Worm (Caenorhabditis elegans) whole organism, mixed stage, embryonic: ENCODE results near the gene str-178.
A peak's percentile ranks its signal among the peaks of the same experiment; 100 is the strongest.

Experiments used
- M03D4.4 ChIP-seq: sonication (generic microtip); optimal IDR thresholded peaks from 2 replicates; lab custom pipeline; 2017; ENCODE audit warnings: mild to moderate bottlenecking, missing genetic modification characterization, missing compliant biosample characterization
- bed-3 ChIP-seq: fragments of 200-800 bp; sonication (Bioruptor generic); optimal IDR thresholded peaks from 3 replicates; lab custom pipeline; 2018; ENCODE audit warnings: mild to moderate bottlenecking, missing genetic modification characterization, moderate library complexity, missing compliant biosample characterization
- blmp-1 ChIP-seq: fragments of 150-350 bp; optimal IDR thresholded peaks from 2 replicates; lab custom pipeline; 2014; ENCODE audit warnings: missing biosample characterization, missing genetic modification characterization
- ceh-39 ChIP-seq: fragments of 150-350 bp; optimal IDR thresholded peaks from 2 replicates; lab custom pipeline; 2014; ENCODE audit warnings: missing biosample characterization, missing genetic modification characterization
- ceh-43 ChIP-seq: fragments of 200-800 bp; sonication (Bioruptor generic); optimal IDR thresholded peaks from 2 replicates; lab custom pipeline; 2018; ENCODE audit warnings: mild to moderate bottlenecking, missing genetic modification characterization, moderate library complexity, missing compliant biosample characterization
- ceh-83 ChIP-seq: fragments of 200-800 bp; sonication (Bioruptor generic); optimal IDR thresholded peaks from 2 replicates; lab custom pipeline; 2018; ENCODE audit warnings: mild to moderate bottlenecking, missing genetic modification characterization, missing compliant biosample characterization
- ces-1 ChIP-seq: fragments of 150-350 bp; optimal IDR thresholded peaks from 2 replicates; lab custom pipeline; 2014; ENCODE audit warnings: missing biosample characterization, missing genetic modification reagents, missing genetic modification characterization
- cnd-1 ChIP-seq: fragments of 200-800 bp; sonication (Bioruptor generic); optimal IDR thresholded peaks from 2 replicates; lab custom pipeline; 2018; ENCODE audit warnings: mild to moderate bottlenecking, missing genetic modification characterization, missing compliant biosample characterization
- elt-1 ChIP-seq: sonication (generic microtip); optimal IDR thresholded peaks from 2 replicates; lab custom pipeline; 2017; ENCODE audit warnings: missing genetic modification characterization, mild to moderate bottlenecking, missing compliant biosample characterization, antibody characterized with exemption, moderate library complexity, borderline replicate concordance; ENCODE audit not compliant: insufficient read depth
- flh-1 ChIP-seq: fragments of 200-800 bp; sonication (Bioruptor generic); optimal IDR thresholded peaks from 2 replicates; lab custom pipeline; 2018; ENCODE audit warnings: mild to moderate bottlenecking, missing genetic modification characterization, moderate library complexity, missing compliant biosample characterization
- ham-2 ChIP-seq: fragments of 200-800 bp; sonication (Bioruptor generic); optimal IDR thresholded peaks from 2 replicates; lab custom pipeline; 2018; ENCODE audit warnings: mild to moderate bottlenecking, missing genetic modification characterization, missing compliant biosample characterization
- hlh-1 ChIP-seq: fragments of 150-350 bp; optimal IDR thresholded peaks from 2 replicates; lab custom pipeline; 2014; ENCODE audit warnings: missing biosample characterization, missing genetic modification reagents, missing genetic modification characterization
- lin-13 ChIP-seq: fragments of 150-350 bp; optimal IDR thresholded peaks from 2 replicates; lab custom pipeline; 2014; ENCODE audit warnings: missing biosample characterization, missing genetic modification characterization
- lsy-2 ChIP-seq: fragments of 150-350 bp; optimal IDR thresholded peaks from 2 replicates; lab custom pipeline; 2014; ENCODE audit warnings: missing biosample characterization, missing genetic modification characterization
- mab-5 ChIP-seq: fragments of 150-350 bp; optimal IDR thresholded peaks from 2 replicates; lab custom pipeline; 2014; ENCODE audit warnings: missing biosample characterization, missing genetic modification characterization
- mep-1 ChIP-seq: fragments of 150-350 bp; optimal IDR thresholded peaks from 2 replicates; lab custom pipeline; 2017; ENCODE audit warnings: missing biosample characterization, missing genetic modification reagents, missing genetic modification characterization, inconsistent platforms
- mls-2 ChIP-seq: sonication (generic microtip); optimal IDR thresholded peaks from 2 replicates; lab custom pipeline; 2016; ENCODE audit warnings: mild to moderate bottlenecking, missing genetic modification characterization, moderate library complexity, missing compliant biosample characterization
- nhr-12 ChIP-seq: fragments of 150-350 bp; optimal IDR thresholded peaks from 2 replicates; lab custom pipeline; 2014; ENCODE audit warnings: missing biosample characterization, missing genetic modification characterization
- nhr-2 ChIP-seq: fragments of 150-350 bp; optimal IDR thresholded peaks from 2 replicates; lab custom pipeline; 2014; ENCODE audit warnings: missing biosample characterization, missing genetic modification characterization
- nhr-237 ChIP-seq: fragments of 150-350 bp; optimal IDR thresholded peaks from 2 replicates; lab custom pipeline; 2014; ENCODE audit warnings: missing biosample characterization, missing genetic modification characterization
- nhr-28 ChIP-seq: fragments of 150-350 bp; optimal IDR thresholded peaks from 2 replicates; lab custom pipeline; 2014; ENCODE audit warnings: missing biosample characterization, missing genetic modification characterization
- nhr-76 ChIP-seq: sonication (generic microtip); optimal IDR thresholded peaks from 2 replicates; lab custom pipeline; 2017; ENCODE audit warnings: missing biosample characterization, missing genetic modification characterization
- pha-4 ChIP-seq: fragments of 150-350 bp; optimal IDR thresholded peaks from 2 replicates; lab custom pipeline; 2018; ENCODE audit warnings: missing biosample characterization, missing genetic modification reagents, missing genetic modification characterization
- sem-2 ChIP-seq: fragments of 200-800 bp; sonication (Bioruptor generic); optimal IDR thresholded peaks from 2 replicates; lab custom pipeline; 2018; ENCODE audit warnings: mild to moderate bottlenecking, missing genetic modification characterization, missing compliant biosample characterization
- snpc-4 ChIP-seq: fragments of 150-350 bp; optimal IDR thresholded peaks from 2 replicates; lab custom pipeline; 2014; ENCODE audit warnings: missing biosample characterization, missing genetic modification characterization
- sptf-1 ChIP-seq: sonication (generic microtip); optimal IDR thresholded peaks from 2 replicates; lab custom pipeline; 2017; ENCODE audit warnings: mild to moderate bottlenecking, missing genetic modification characterization, moderate library complexity, missing compliant biosample characterization
- tbx-8 ChIP-seq: fragments of 200-800 bp; sonication (Bioruptor generic); optimal IDR thresholded peaks from 2 replicates; lab custom pipeline; 2018; ENCODE audit warnings: mild to moderate bottlenecking, missing genetic modification characterization, moderate library complexity, missing compliant biosample characterization
- unc-120 ChIP-seq: sonication (generic microtip); optimal IDR thresholded peaks from 2 replicates; lab custom pipeline; 2017; ENCODE audit warnings: missing genetic modification characterization, missing compliant biosample characterization; ENCODE audit not compliant: poor library complexity, severe bottlenecking
- unc-62 ChIP-seq: fragments of 150-350 bp; optimal IDR thresholded peaks from 2 replicates; lab custom pipeline; 2014; ENCODE audit warnings: missing biosample characterization, missing genetic modification reagents, missing genetic modification characterization
- zip-8 ChIP-seq: fragments of 150-350 bp; optimal IDR thresholded peaks from 2 replicates; lab custom pipeline; 2014; ENCODE audit warnings: missing biosample characterization, missing genetic modification characterization

str-178 gene

DNA sequence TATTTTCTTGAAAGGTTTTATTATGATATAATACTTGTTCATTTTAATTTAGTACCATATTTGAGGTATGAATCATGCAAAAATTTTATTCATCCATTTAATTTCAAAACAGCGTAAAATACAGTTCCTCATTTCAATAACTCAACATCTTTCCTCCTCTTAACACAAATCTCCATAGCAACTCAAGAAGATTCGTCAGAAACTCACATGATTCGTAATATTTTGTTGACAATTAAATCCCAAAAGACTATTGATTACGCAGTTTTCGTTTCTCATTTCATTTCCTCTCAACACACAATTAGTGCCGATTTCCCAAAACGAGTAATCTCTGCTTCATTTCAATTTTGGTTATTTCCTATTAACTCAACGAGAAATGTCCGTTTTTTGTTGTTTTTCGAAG is 8.0 kb downstream of the str-178 start, which contains the start of gene R11D1.2:
R11D1.2 (plus strand) TSS at position 301 of the 400 bp plus-strand sequence.
- TF ChIP-seq M03D4.4 (tag; lab: Kevin White, UChicago), result no peak
- no peak for TF ChIP-seq sem-2 (GFP tag; lab: Kevin White, UChicago)
- no peak for TF ChIP-seq nhr-76 (tag; lab: Kevin White, UChicago)
- no peak for TF ChIP-seq lsy-2 (tag; lab: Kevin White, UChicago)
- no peak for TF ChIP-seq bed-3 (GFP tag; lab: Kevin White, UChicago)
- no peak for TF ChIP-seq ham-2
- no peak for TF ChIP-seq ceh-39 (tag; lab: Kevin White, UChicago)
- TF ChIP-seq lin-13 (tag; lab: Kevin White, UChicago), result no peak
- no peak for TF ChIP-seq pha-4 (tag; lab: Kevin White, UChicago)
- no peak for TF ChIP-seq snpc-4 (tag; lab: Kevin White, UChicago)
- TF ChIP-seq ceh-83 (GFP tag; lab: Kevin White, UChicago), result no peak
- no peak for TF ChIP-seq hlh-1
- no peak for TF ChIP-seq mls-2 (tag; lab: Kevin White, UChicago)
- no peak for TF ChIP-seq zip-8 (tag; lab: Kevin White, UChicago)
- no peak for TF ChIP-seq nhr-2 (tag; lab: Kevin White, UChicago)
- no peak for TF ChIP-seq sptf-1 (tag; lab: Kevin White, UChicago)
- no peak for TF ChIP-seq elt-1 (tag; lab: Kevin White, UChicago)
- TF ChIP-seq, all 35 proteins: peak for 0

DNA sequence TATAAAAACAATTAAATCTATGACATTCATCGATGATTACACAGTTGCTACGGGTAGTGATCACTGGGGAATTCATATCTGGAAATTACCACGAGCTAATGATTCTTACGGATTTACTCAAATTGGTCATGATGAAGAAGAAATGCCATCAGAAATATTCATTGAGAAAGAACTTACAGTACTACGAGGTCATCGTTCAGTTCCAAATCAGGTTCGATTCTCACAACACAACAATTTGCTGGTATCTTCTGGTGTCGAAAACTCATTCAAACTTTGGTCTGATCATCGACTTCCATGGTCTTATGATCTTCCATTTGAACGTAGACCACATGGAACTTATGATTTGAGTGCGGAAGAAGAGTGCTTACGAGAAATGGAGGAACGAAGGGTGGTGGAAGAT is 9.8 kb downstream of the str-178 start:
- TF ChIP-seq nhr-2 (tag; lab: Kevin White, UChicago) (no peak), pha-4 (tag; lab: Kevin White, UChicago) (no peak), snpc-4 (tag; lab: Kevin White, UChicago) (no peak), hlh-1 (no peak), ceh-43 (GFP tag; lab: Kevin White, UChicago) (no peak), lsy-2 (tag; lab: Kevin White, UChicago) (no peak), tbx-8 (GFP tag; lab: Kevin White, UChicago) (no peak), nhr-237 (no peak), nhr-28 (tag; lab: Kevin White, UChicago) (no peak), bed-3 (GFP tag; lab: Kevin White, UChicago) (no peak), mls-2 (tag; lab: Kevin White, UChicago) (no peak), nhr-76 (tag; lab: Kevin White, UChicago) (no peak), flh-1 (GFP tag; lab: Kevin White, UChicago) (no peak), unc-62 (GFP tag; lab: Kevin White, UChicago) (no peak), ham-2 (no peak), ceh-39 (tag; lab: Kevin White, UChicago) (no peak)

DNA sequence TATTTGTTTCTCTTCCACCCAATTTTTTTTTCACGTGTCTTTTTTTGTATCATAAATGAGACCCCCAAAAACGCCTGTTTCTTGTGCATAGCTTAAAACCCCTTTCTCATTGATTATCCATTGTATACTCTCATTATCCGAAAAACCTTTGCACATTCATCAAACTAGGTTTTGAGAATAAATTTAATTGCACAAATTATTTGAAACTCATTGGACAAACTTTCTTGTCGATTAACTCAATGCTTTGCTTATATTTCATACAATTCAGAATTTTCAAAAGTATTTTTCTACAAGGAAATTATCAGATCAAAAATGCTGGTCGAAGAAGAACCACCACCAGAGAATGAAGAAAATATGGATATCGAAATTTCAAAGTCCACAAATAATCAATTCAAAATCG is 12.3 kb downstream of the str-178 start, which contains the start of gene R11D1.1:
R11D1.1 (plus strand) TSS at position 301 of the 400 bp plus-strand sequence.
- TF ChIP-seq cnd-1 (tag; lab: Kevin White, UChicago), result no peak
- no peak for TF ChIP-seq zip-8 (tag; lab: Kevin White, UChicago)
- no peak for TF ChIP-seq pha-4 (tag; lab: Kevin White, UChicago)
- TF ChIP-seq elt-1 (tag; lab: Kevin White, UChicago), result no peak
- no peak for TF ChIP-seq mep-1 (tag; lab: Kevin White, UChicago)
- no peak for TF ChIP-seq ceh-43 (GFP tag; lab: Kevin White, UChicago)
- TF ChIP-seq unc-120 (tag; lab: Kevin White, UChicago), result no peak
- no peak for TF ChIP-seq blmp-1 (tag; lab: Kevin White, UChicago)
- no peak for TF ChIP-seq nhr-237
- no peak for TF ChIP-seq mab-5 (tag; lab: Kevin White, UChicago)
- no peak for TF ChIP-seq ces-1 (GFP tag; lab: Kevin White, UChicago)
- no peak for TF ChIP-seq tbx-8 (GFP tag; lab: Kevin White, UChicago)
- no peak for TF ChIP-seq nhr-2 (tag; lab: Kevin White, UChicago)
- no peak for TF ChIP-seq hlh-1
- no peak for TF ChIP-seq ceh-39 (tag; lab: Kevin White, UChicago)
- no peak for TF ChIP-seq nhr-12 (tag; lab: Kevin White, UChicago)
- TF ChIP-seq lin-13 (tag; lab: Kevin White, UChicago), result no peak
- no peak for TF ChIP-seq nhr-76 (tag; lab: Kevin White, UChicago)

DNA sequence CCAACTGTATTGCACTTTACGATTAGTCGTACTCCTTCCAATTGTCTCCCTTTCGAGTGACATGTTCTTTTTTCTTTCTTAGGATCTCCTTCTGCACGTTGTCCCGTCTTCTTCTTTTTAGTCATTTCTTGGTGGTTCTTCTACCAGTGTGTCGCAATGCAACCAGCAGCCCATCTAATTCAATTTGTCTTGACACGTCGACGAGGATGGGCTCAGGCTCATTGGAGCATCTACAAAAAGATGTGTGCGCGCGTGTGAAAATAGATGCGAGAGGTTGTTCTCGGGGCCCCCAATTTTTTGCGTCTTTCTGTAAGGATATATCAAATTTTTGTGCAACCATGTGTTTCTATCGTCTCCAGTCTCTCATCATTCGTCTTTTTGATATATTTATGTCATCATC is 14.7 kb downstream of the str-178 start:
- no peak for TF ChIP-seq hlh-1
- peak; percentile 63 for TF ChIP-seq ces-1 (GFP tag; lab: Kevin White, UChicago)
- TF ChIP-seq, all 35 proteins: peak for 1
